Worm (Caenorhabditis elegans) whole organism, L4 larva: ENCODE results near the gene Y43C5B.3.

Source experiments
- F44E2.7 ChIP-seq: fragments of 200-800 bp; sonication (Bioruptor generic); IDR thresholded peaks from 2 replicates; pipeline ENCODE4 v2.1.2; 2022; ENCODE audit warnings: missing genetic modification characterization, missing compliant biosample characterization
- R02D3.7 ChIP-seq: fragments of 150-350 bp; sonication (generic microtip); optimal IDR thresholded peaks from 3 replicates; lab custom pipeline; 2014; ENCODE audit warnings: missing biosample characterization, missing genetic modification characterization
- T26A8.4 ChIP-seq: fragments of 200-800 bp; sonication (Bioruptor generic); IDR thresholded peaks from 2 replicates; pipeline ENCODE4 v1.3.6; 2022; ENCODE audit warnings: missing genetic modification characterization, missing compliant biosample characterization
- Y105C5A.15 ChIP-seq: fragments of 200-800 bp; sonication (Bioruptor generic); IDR thresholded peaks from 2 replicates; pipeline ENCODE4 v1.3.6; 2022; ENCODE audit warnings: missing genetic modification characterization, missing compliant biosample characterization
- ZK546.5 ChIP-seq, 2 experiments: sonication (generic microtip); optimal IDR thresholded peaks; 2 replicates each; lab custom pipeline; 2017; ENCODE audit warnings: missing biosample characterization in 2 of 2, missing genetic modification characterization in 2 of 2
- aha-1 ChIP-seq: fragments of 150-350 bp; peaks from one replicate; lab custom pipeline; 2014; ENCODE audit warnings: missing biosample characterization, missing genetic modification characterization
- aly-2 ChIP-seq: sonication (generic microtip); optimal IDR thresholded peaks from 2 replicates; lab custom pipeline; 2018; ENCODE audit warnings: missing biosample characterization, missing genetic modification characterization
- arid-1 ChIP-seq: fragments of 200-800 bp; sonication (Bioruptor generic); conservative IDR thresholded peaks from 2 replicates; pipeline ENCODE4 v1.3.6; 2022; ENCODE audit warnings: missing genetic modification reagents, missing genetic modification characterization, missing compliant biosample characterization
- ceh-32 ChIP-seq: sonication (generic microtip); optimal IDR thresholded peaks from 2 replicates; lab custom pipeline; 2016; ENCODE audit warnings: mild to moderate bottlenecking, missing genetic modification characterization, missing compliant biosample characterization; ENCODE audit not compliant: poor library complexity
- ceh-82 ChIP-seq: sonication (generic microtip); optimal IDR thresholded peaks from 2 replicates; lab custom pipeline; 2017; ENCODE audit warnings: missing biosample characterization, missing genetic modification characterization
- ces-1 ChIP-seq: fragments of 150-350 bp; sonication (generic microtip); optimal IDR thresholded peaks from 4 replicates; lab custom pipeline; 2014; ENCODE audit warnings: missing biosample characterization, missing genetic modification reagents, missing genetic modification characterization
- ctbp-1 ChIP-seq: fragments of 200-800 bp; sonication (Bioruptor generic); IDR thresholded peaks from 2 replicates; pipeline ENCODE4 v1.3.6; 2022; ENCODE audit warnings: missing genetic modification reagents, missing genetic modification characterization, missing compliant biosample characterization
- dmd-8 ChIP-seq: fragments of 200-800 bp; sonication (Bioruptor generic); IDR thresholded peaks from 2 replicates; pipeline ENCODE4 v1.3.6; 2022; ENCODE audit warnings: missing genetic modification characterization, missing compliant biosample characterization
- fos-1 ChIP-seq: fragments of 150-350 bp; optimal IDR thresholded peaks from 2 replicates; lab custom pipeline; 2014; ENCODE audit warnings: missing biosample characterization, missing genetic modification characterization
- gei-8 ChIP-seq: fragments of 200-800 bp; sonication (Bioruptor generic); optimal IDR thresholded peaks from 2 replicates; lab custom pipeline; 2018; ENCODE audit warnings: mild to moderate bottlenecking, missing genetic modification characterization, missing compliant biosample characterization
- hif-1 ChIP-seq, 2 experiments: sonication (generic microtip); optimal IDR thresholded peaks; 2 replicates each; lab custom pipeline; 2016 to 2017; ENCODE audit warnings: missing compliant biosample characterization in 2 of 2, missing genetic modification characterization in 2 of 2, missing genetic modification reagents in 2 of 2, missing genotype in 2 of 2, mild to moderate bottlenecking in 1 of 2
- hlh-11 ChIP-seq: fragments of 200-800 bp; sonication (Bioruptor generic); optimal IDR thresholded peaks from 2 replicates; lab custom pipeline; 2018; ENCODE audit warnings: mild to moderate bottlenecking, missing genetic modification characterization, missing compliant biosample characterization
- hlh-30 ChIP-seq: sonication (generic microtip); optimal IDR thresholded peaks from 2 replicates; lab custom pipeline; 2017; ENCODE audit warnings: antibody characterized with exemption, mild to moderate bottlenecking, missing genetic modification characterization, missing compliant biosample characterization; ENCODE audit not compliant: insufficient read depth
- lin-13 ChIP-seq: fragments of 150-350 bp; optimal IDR thresholded peaks from 2 replicates; lab custom pipeline; 2014; ENCODE audit warnings: missing biosample characterization, missing genetic modification reagents, missing genetic modification characterization
- lin-15B ChIP-seq: fragments of 150-350 bp; sonication (generic microtip); optimal IDR thresholded peaks from 3 replicates; lab custom pipeline; 2014; ENCODE audit warnings: missing biosample characterization, missing genetic modification characterization
- lin-29 ChIP-seq: fragments of 200-800 bp; sonication (Bioruptor generic); IDR thresholded peaks from 2 replicates; pipeline ENCODE4 v1.3.6; 2022; ENCODE audit warnings: missing genetic modification reagents, missing genetic modification characterization, missing compliant biosample characterization
- lir-3 ChIP-seq: sonication (generic microtip); optimal IDR thresholded peaks from 2 replicates; lab custom pipeline; 2016; ENCODE audit warnings: mild to moderate bottlenecking, missing genetic modification characterization, missing compliant biosample characterization
- lsy-2 ChIP-seq, 2 experiments: fragments of 150-350 bp in 1 of 2; sonication (generic microtip) in 1 of 2; optimal IDR thresholded peaks; 2 replicates each; lab custom pipeline; 2014 to 2017; ENCODE audit warnings: missing biosample characterization in 2 of 2, missing genetic modification characterization in 2 of 2
- madf-9 ChIP-seq: fragments of 200-800 bp; sonication (Bioruptor generic); conservative IDR thresholded peaks from 2 replicates; pipeline ENCODE4 v1.3.6; 2022; ENCODE audit warnings: missing genetic modification reagents, missing genetic modification characterization, missing compliant biosample characterization
- mep-1 ChIP-seq: fragments of 150-350 bp; sonication (generic microtip); optimal IDR thresholded peaks from 3 replicates; lab custom pipeline; 2014; ENCODE audit warnings: missing biosample characterization, missing genetic modification characterization
- mxl-2 ChIP-seq: fragments of 200-800 bp; sonication (Bioruptor generic); conservative IDR thresholded peaks from 2 replicates; pipeline ENCODE4 v1.3.6; 2022; ENCODE audit warnings: missing genetic modification reagents, missing genetic modification characterization, missing compliant biosample characterization
- mxl-3 ChIP-seq: fragments of 200-800 bp; sonication (Bioruptor generic); optimal IDR thresholded peaks from 2 replicates; lab custom pipeline; 2018; ENCODE audit warnings: mild to moderate bottlenecking, missing genetic modification characterization, missing compliant biosample characterization
- nhr-10 ChIP-seq: fragments of 150-350 bp; optimal IDR thresholded peaks from 2 replicates; lab custom pipeline; 2014; ENCODE audit warnings: missing biosample characterization, missing genetic modification characterization
- nhr-28 ChIP-seq: fragments of 150-350 bp; optimal IDR thresholded peaks from 2 replicates; lab custom pipeline; 2014; ENCODE audit warnings: missing biosample characterization, missing genetic modification characterization
- nhr-41 ChIP-seq: fragments of 200-800 bp; sonication (Bioruptor generic); IDR thresholded peaks from 2 replicates; pipeline ENCODE4 v1.3.6; 2022; ENCODE audit warnings: missing genetic modification reagents, missing genetic modification characterization, missing compliant biosample characterization
- nhr-42 ChIP-seq: fragments of 200-800 bp; sonication (Bioruptor generic); IDR thresholded peaks from 2 replicates; pipeline ENCODE4 v1.3.6; 2022; ENCODE audit warnings: missing genetic modification characterization, missing compliant biosample characterization
- nhr-48 ChIP-seq: sonication (generic microtip); optimal IDR thresholded peaks from 2 replicates; lab custom pipeline; 2016; ENCODE audit warnings: mild to moderate bottlenecking, missing genetic modification characterization, missing compliant biosample characterization
- nhr-76 ChIP-seq: fragments of 150-350 bp; optimal IDR thresholded peaks from 2 replicates; lab custom pipeline; 2014; ENCODE audit warnings: missing biosample characterization, missing genetic modification characterization
- nhr-77 ChIP-seq: fragments of 150-350 bp; optimal IDR thresholded peaks from 2 replicates; lab custom pipeline; 2014; ENCODE audit warnings: missing biosample characterization, missing genetic modification characterization
- rbr-2 ChIP-seq: sonication (generic microtip); optimal IDR thresholded peaks from 2 replicates; lab custom pipeline; 2016; ENCODE audit warnings: missing genotype, missing genetic modification characterization, missing compliant biosample characterization
- snpc-4 ChIP-seq: fragments of 150-350 bp; optimal IDR thresholded peaks from 2 replicates; lab custom pipeline; 2014; ENCODE audit warnings: missing biosample characterization, missing genetic modification characterization
- spr-3 ChIP-seq: fragments of 200-800 bp; sonication (Bioruptor generic); optimal IDR thresholded peaks from 2 replicates; lab custom pipeline; 2018; ENCODE audit warnings: mild to moderate bottlenecking, missing genetic modification characterization, missing compliant biosample characterization
- tag-97 ChIP-seq: fragments of 200-800 bp; sonication (Bioruptor generic); IDR thresholded peaks from 2 replicates; pipeline ENCODE4 v1.3.6; 2022; ENCODE audit warnings: missing genetic modification characterization, missing compliant biosample characterization
- tra-1 ChIP-seq: fragments of 200-800 bp; sonication (Bioruptor generic); IDR thresholded peaks from 2 replicates; pipeline ENCODE4 v1.3.6; 2022; ENCODE audit warnings: missing genetic modification reagents, missing genetic modification characterization, missing compliant biosample characterization
- unc-62 ChIP-seq, 3 experiments: fragments of 150-350 bp in 1 of 3; sonication (generic microtip); optimal IDR thresholded peaks in 2 of 3; peaks in 1 of 3; 1 replicate in 1 of 3; 2 replicates in 2 of 3; lab custom pipeline; 2014 to 2017; ENCODE audit warnings: missing biosample characterization in 3 of 3, missing genetic modification characterization in 3 of 3, missing genetic modification reagents in 3 of 3, missing genotype in 1 of 3
- zfp-3 ChIP-seq: fragments of 200-800 bp; sonication (Bioruptor generic); conservative IDR thresholded peaks from 2 replicates; pipeline ENCODE4 v1.3.6; 2022; ENCODE audit warnings: missing genetic modification reagents, missing genetic modification characterization, missing compliant biosample characterization
- ztf-7 ChIP-seq: fragments of 150-350 bp; optimal IDR thresholded peaks from 2 replicates; lab custom pipeline; 2014; ENCODE audit warnings: missing biosample characterization, missing genetic modification characterization

The Y43C5B.3 gene

DNA sequence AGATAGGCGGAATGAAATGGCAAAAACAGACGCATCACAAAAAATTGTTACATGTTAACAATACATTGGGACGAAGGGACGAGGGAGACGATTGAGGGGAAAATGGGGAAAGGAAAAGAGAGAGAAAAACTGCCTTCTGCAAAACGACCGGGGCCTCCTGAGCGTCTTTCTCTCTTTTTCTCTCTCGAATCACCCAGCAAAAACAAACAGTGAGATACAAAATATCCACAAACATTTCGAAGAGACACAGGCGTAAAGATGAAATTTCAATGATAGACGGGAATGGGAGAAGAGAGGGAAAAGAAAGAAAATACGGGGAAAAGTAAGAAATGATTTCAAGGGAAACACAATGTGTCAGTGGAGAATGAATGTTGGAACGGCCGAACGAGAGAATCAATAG is 4.4 kb upstream of the Y43C5B.3 start (continued):
- TF ChIP-seq arid-1 (GFP tag; lab: Robert Waterston, UW), result no peak
- TF ChIP-seq hlh-11, result peak; percentile 67
- TF ChIP-seq spr-3 (GFP tag; lab: Kevin White, UChicago), result no peak
- TF ChIP-seq lin-29 (GFP tag; lab: Robert Waterston, UW), result no peak
- TF ChIP-seq ztf-7 (tag; lab: Kevin White, UChicago), result no peak
- no peak for TF ChIP-seq T26A8.4 (GFP tag; lab: Robert Waterston, UW)
- TF ChIP-seq lin-13 (GFP tag; lab: Kevin White, UChicago), result no peak
- peak; percentile 45 for TF ChIP-seq nhr-28 (tag; lab: Kevin White, UChicago)
- peak in 1 of 2 experiments; percentile 57 for TF ChIP-seq lsy-2 (tag; optimal IDR thresholded peaks at IDR 0.05; lab: Kevin White, UChicago)
- no peak for TF ChIP-seq F44E2.7
- TF ChIP-seq ceh-32 (tag; lab: Kevin White, UChicago), result no peak
- no peak for TF ChIP-seq snpc-4 (tag; lab: Kevin White, UChicago)
- no peak for TF ChIP-seq tra-1 (GFP tag; lab: Robert Waterston, UW)
- TF ChIP-seq nhr-41 (GFP tag; lab: Robert Waterston, UW), result no peak

DNA sequence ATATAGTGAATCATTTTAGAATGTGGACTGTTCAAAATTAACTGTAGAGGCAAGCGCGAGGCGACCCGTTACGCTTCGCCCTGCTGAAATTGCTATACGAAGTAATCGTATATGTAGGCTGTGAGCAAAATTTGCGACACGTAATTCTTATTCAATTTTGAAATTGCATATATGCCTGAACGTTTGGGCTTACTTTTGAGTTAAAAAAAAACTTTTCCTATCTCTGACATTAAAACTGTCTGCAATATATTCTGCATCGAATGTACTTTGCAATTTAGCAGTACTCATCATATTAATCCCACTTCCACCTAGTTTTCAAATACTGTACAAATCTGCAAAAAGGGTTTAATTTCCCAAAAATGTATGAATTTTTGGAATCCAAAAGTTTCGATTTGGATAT is 3.4 kb upstream of the Y43C5B.3 start:
- TF ChIP-seq mep-1 (tag; lab: Kevin White, UChicago), result no peak
- TF ChIP-seq aha-1 (tag; lab: Kevin White, UChicago), result peak; percentile 92

DNA sequence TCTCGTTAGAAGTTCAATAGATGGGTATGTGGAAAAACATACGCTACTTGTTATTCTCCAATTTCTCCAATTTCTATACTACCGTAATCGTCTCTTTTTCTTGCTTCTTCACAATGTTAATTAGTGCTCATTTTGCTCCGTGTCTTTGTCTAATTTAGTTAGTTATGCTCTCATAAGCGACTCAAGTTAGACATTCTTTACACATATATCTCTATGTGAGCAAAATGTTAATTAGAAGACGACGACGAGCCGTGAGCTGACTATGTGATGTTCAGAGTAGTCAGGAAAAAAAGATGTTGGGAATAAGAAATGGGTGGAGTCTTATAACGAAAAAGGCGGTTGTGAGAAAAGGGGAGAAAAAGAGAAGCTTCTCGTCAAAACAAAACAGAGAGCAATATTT is 2.9 kb upstream of the Y43C5B.3 start:
- TF ChIP-seq ces-1 (GFP tag; lab: Kevin White, UChicago) (no peak), mxl-3 (no peak), nhr-42 (GFP tag; lab: Robert Waterston, UW) (no peak), aha-1 (tag; lab: Kevin White, UChicago) (no peak), ctbp-1 (GFP tag; lab: Robert Waterston, UW) (no peak), ceh-82 (tag; lab: Kevin White, UChicago) (no peak), Y105C5A.15 (GFP tag; lab: Robert Waterston, UW) (no peak), unc-62 (GFP tag; optimal IDR thresholded peaks at IDR 0.05 in 1 of 2; lab: Kevin White, UChicago) (no peak), unc-62 (tag; optimal IDR thresholded peaks at IDR 0.05; lab: Kevin White, UChicago) (no peak), aly-2 (no peak), nhr-77 (tag; lab: Kevin White, UChicago) (no peak), nhr-10 (tag; lab: Kevin White, UChicago) (no peak), ceh-32 (tag; lab: Kevin White, UChicago) (no peak), mep-1 (tag; lab: Kevin White, UChicago) (no peak), mxl-2 (no peak), madf-9 (GFP tag; lab: Robert Waterston, UW) (no peak), tag-97 (GFP tag; lab: Robert Waterston, UW) (no peak), R02D3.7 (tag; lab: Kevin White, UChicago) (no peak), hlh-30 (no peak), hif-1 (tag; optimal IDR thresholded peaks at IDR 0.05; lab: Kevin White, UChicago) (no peak), gei-8 (GFP tag; lab: Kevin White, UChicago) (no peak)

DNA sequence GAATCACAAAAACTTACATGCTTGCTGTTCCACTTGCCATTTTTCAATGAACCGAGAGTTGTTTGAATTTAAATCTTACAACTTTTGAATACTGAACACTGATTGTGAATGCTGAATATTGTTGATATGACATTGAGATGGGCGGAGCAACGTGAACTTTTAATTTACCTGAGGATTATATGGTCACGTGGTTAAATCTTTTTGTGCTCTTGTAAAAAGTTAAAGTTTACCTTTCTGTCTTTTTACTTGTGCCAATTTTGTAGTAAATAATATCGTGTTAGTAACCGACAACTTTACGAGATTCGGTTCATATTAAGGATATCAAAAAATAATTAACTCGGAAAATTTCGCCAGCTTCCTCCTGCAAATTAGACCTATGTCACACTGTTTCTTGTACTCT is 1.9 kb downstream of the Y43C5B.3 start, which contains the start of gene Y43C5B.2:
TSS of gene Y43C5B.2 (minus strand) at position 101 of the 400 bp plus-strand sequence.
- TF ChIP-seq ZK546.5 (tag; optimal IDR thresholded peaks at IDR 0.05; lab: Kevin White, UChicago), result no peak
- no peak for TF ChIP-seq zfp-3
- TF ChIP-seq lir-3, result no peak
- TF ChIP-seq fos-1, result no peak
- TF ChIP-seq lin-15B, result no peak
- TF ChIP-seq dmd-8 (GFP tag; lab: Robert Waterston, UW), result no peak
- no peak for TF ChIP-seq nhr-48 (tag; lab: Kevin White, UChicago)
- TF ChIP-seq nhr-76, result no peak
- TF ChIP-seq rbr-2 (tag; lab: Kevin White, UChicago), result no peak
- TF ChIP-seq T26A8.4 (GFP tag; lab: Robert Waterston, UW), result no peak
